Worm (Caenorhabditis elegans) whole organism, L3 larva: ENCODE data around the gene R02F2.5.

ENCODE experiments used
- aly-2 ChIP-seq: fragments of 150-350 bp; optimal IDR thresholded peaks from 2 replicates; lab custom pipeline; 2014; ENCODE audit warnings: missing biosample characterization, missing genetic modification characterization
- ama-1 ChIP-seq: fragments of 150-350 bp; optimal IDR thresholded peaks from 2 replicates; lab custom pipeline; 2018
- ceh-82 ChIP-seq: fragments of 150-350 bp; optimal IDR thresholded peaks from 2 replicates; lab custom pipeline; 2014; ENCODE audit warnings: missing biosample characterization, missing genetic modification characterization
- eor-1 ChIP-seq, 2 experiments: fragments of 150-350 bp; optimal IDR thresholded peaks; 2 replicates each; lab custom pipeline; 2014 to 2018; ENCODE audit warnings: missing biosample characterization in 2 of 2, missing genetic modification characterization in 2 of 2
- fkh-10 ChIP-seq: sonication (generic microtip); optimal IDR thresholded peaks from 2 replicates; lab custom pipeline; 2017; ENCODE audit warnings: missing biosample characterization, missing genetic modification reagents, missing genetic modification characterization
- nhr-11 ChIP-seq: fragments of 150-350 bp; optimal IDR thresholded peaks from 2 replicates; lab custom pipeline; 2014; ENCODE audit warnings: missing biosample characterization, missing genetic modification characterization
- nhr-12 ChIP-seq: fragments of 150-350 bp; optimal IDR thresholded peaks from 2 replicates; lab custom pipeline; 2014; ENCODE audit warnings: missing biosample characterization, missing genetic modification characterization
- nhr-25 ChIP-seq: sonication (generic microtip); optimal IDR thresholded peaks from 2 replicates; lab custom pipeline; 2017; ENCODE audit warnings: missing biosample characterization, missing genetic modification characterization
- pqm-1 ChIP-seq: fragments of 150-350 bp; optimal IDR thresholded peaks from 2 replicates; lab custom pipeline; 2017; ENCODE audit warnings: missing biosample characterization, missing genetic modification characterization, inconsistent platforms
- sea-2 ChIP-seq: fragments of 150-350 bp; sonication (generic microtip); optimal IDR thresholded peaks from 4 replicates; lab custom pipeline; 2014; ENCODE audit warnings: missing biosample characterization, missing genetic modification reagents, missing genetic modification characterization
- skn-1 ChIP-seq: fragments of 150-350 bp; optimal IDR thresholded peaks from 2 replicates; lab custom pipeline; 2014; ENCODE audit warnings: missing biosample characterization, missing genetic modification characterization
- zag-1 ChIP-seq: fragments of 150-350 bp; optimal IDR thresholded peaks from 2 replicates; lab custom pipeline; 2014; ENCODE audit warnings: missing biosample characterization, missing genetic modification characterization

- no peak for TF ChIP-seq eor-1 (tag; optimal IDR thresholded peaks at IDR 0.05; lab: Kevin White, UChicago)
- TF ChIP-seq ceh-82 (tag; lab: Kevin White, UChicago), result no peak
- no peak for TF ChIP-seq ama-1 (lab: Kevin White, UChicago)
- no peak for TF ChIP-seq nhr-12
- no peak for TF ChIP-seq skn-1 (tag; lab: Kevin White, UChicago)
- TF ChIP-seq pqm-1, result no peak
- no peak for TF ChIP-seq fkh-10 (GFP tag; lab: Kevin White, UChicago)
- TF ChIP-seq aly-2 (tag; lab: Kevin White, UChicago), result no peak
- no peak for TF ChIP-seq nhr-11 (tag; lab: Kevin White, UChicago)
- no peak for TF ChIP-seq nhr-25 (tag; lab: Kevin White, UChicago)
- TF ChIP-seq zag-1 (tag; lab: Kevin White, UChicago), result no peak
- no peak for TF ChIP-seq sea-2 (GFP tag; lab: Kevin White, UChicago)
Observed at ce11 chrIII:5474176-5474575, 4.9 kb upstream of the R02F2.5 start, which contains the start of gene lon-1.
